Fruit fly (Drosophila melanogaster) whole organism, embryonic: ENCODE results near the gene CG15922.

Source experiments
- Atf3 ChIP-seq: fragments of 200-800 bp; sonication (Bioruptor generic); optimal IDR thresholded peaks from 3 replicates; lab custom pipeline; 2016; ENCODE audit warnings: missing biosample characterization, missing genetic modification characterization
- Blimp-1 ChIP-seq: fragments of 200-800 bp; sonication (Bioruptor generic); optimal IDR thresholded peaks from 3 replicates; lab custom pipeline; 2018; ENCODE audit warnings: missing biosample characterization, missing genetic modification characterization, mild to moderate bottlenecking, moderate library complexity, missing genetic modification reagents
- C15 ChIP-seq: fragments of 200-800 bp; sonication (Bioruptor generic); IDR thresholded peaks from 3 replicates; pipeline ENCODE4 v1.3.6; 2022; ENCODE audit warnings: missing biosample characterization, missing genetic modification characterization
- CG10274 ChIP-seq: fragments of 200-800 bp; sonication (Bioruptor generic); optimal IDR thresholded peaks from 3 replicates; lab custom pipeline; 2017; ENCODE audit warnings: missing biosample characterization, mild to moderate bottlenecking, missing genetic modification characterization
- CG10321 ChIP-seq: fragments of 200-800 bp; sonication (Bioruptor generic); IDR thresholded peaks from 2 replicates; pipeline ENCODE4 v1.3.6; 2022; ENCODE audit warnings: missing biosample characterization, missing genetic modification characterization
- CG10565 ChIP-seq: fragments of 200-800 bp; sonication (Bioruptor generic); optimal IDR thresholded peaks from 3 replicates; lab custom pipeline; 2016; ENCODE audit warnings: missing biosample characterization, mild to moderate bottlenecking, missing genetic modification characterization
- CG14667 ChIP-seq: fragments of 200-800 bp; sonication (Bioruptor generic); IDR thresholded peaks from 2 replicates; pipeline ENCODE4 v1.3.6; 2022; ENCODE audit warnings: missing biosample characterization, missing genetic modification characterization
- CG14965 ChIP-seq: fragments of 200-800 bp; sonication (Bioruptor generic); optimal IDR thresholded peaks from 2 replicates; lab custom pipeline; 2016; ENCODE audit warnings: missing biosample characterization, missing genetic modification characterization, borderline replicate concordance
- CG16779 ChIP-seq: fragments of 200-800 bp; sonication (Bioruptor generic); IDR thresholded peaks from 2 replicates; pipeline ENCODE4 v1.3.6; 2022; ENCODE audit warnings: missing biosample characterization, missing genetic modification characterization
- CG17568 ChIP-seq: fragments of 200-800 bp; sonication (Bioruptor generic); optimal IDR thresholded peaks from 2 replicates; lab custom pipeline; 2018; ENCODE audit warnings: missing biosample characterization, mild to moderate bottlenecking, missing genetic modification characterization, moderate library complexity
- CG3163 ChIP-seq: fragments of 200-800 bp; sonication (Bioruptor generic); optimal IDR thresholded peaks from 3 replicates; lab custom pipeline; 2016; ENCODE audit warnings: missing biosample characterization, missing genetic modification characterization
- CG3847 ChIP-seq: fragments of 200-800 bp; sonication (Bioruptor generic); IDR thresholded peaks from 2 replicates; pipeline ENCODE4 v1.3.6; 2022; ENCODE audit warnings: missing biosample characterization, missing genetic modification characterization
- CG6254 ChIP-seq: fragments of 200-800 bp; sonication (Bioruptor generic); optimal IDR thresholded peaks from 3 replicates; lab custom pipeline; 2017; ENCODE audit warnings: mild to moderate bottlenecking, missing biosample characterization, missing genetic modification reagents, missing genetic modification characterization
- CG6683 ChIP-seq: fragments of 200-800 bp; sonication (Bioruptor generic); optimal IDR thresholded peaks from 2 replicates; lab custom pipeline; 2017; ENCODE audit warnings: missing biosample characterization, mild to moderate bottlenecking, missing genetic modification characterization, missing genetic modification reagents
- CG6791 ChIP-seq: fragments of 200-800 bp; sonication (Bioruptor generic); IDR thresholded peaks from 3 replicates; pipeline ENCODE4 v1.3.6; 2022; ENCODE audit warnings: missing biosample characterization, missing genetic modification characterization; ENCODE audit not compliant: partially characterized antibody
- CG7928 ChIP-seq: fragments of 200-800 bp; sonication (Bioruptor generic); optimal IDR thresholded peaks from 2 replicates; lab custom pipeline; 2017; ENCODE audit warnings: missing biosample characterization, mild to moderate bottlenecking, missing genetic modification characterization
- CG7963 ChIP-seq: fragments of 200-800 bp; sonication (Bioruptor generic); IDR thresholded peaks from 3 replicates; pipeline ENCODE4 v1.3.6; 2022; ENCODE audit warnings: missing biosample characterization, missing genetic modification characterization; ENCODE audit not compliant: partially characterized antibody
- CG8944 ChIP-seq: fragments of 200-800 bp; sonication (Bioruptor generic); optimal IDR thresholded peaks from 3 replicates; lab custom pipeline; 2016; ENCODE audit warnings: missing biosample characterization, missing genetic modification characterization
- D19B ChIP-seq: fragments of 200-800 bp; sonication (Bioruptor generic); optimal IDR thresholded peaks from 2 replicates; lab custom pipeline; 2017; ENCODE audit warnings: missing biosample characterization, mild to moderate bottlenecking, missing genetic modification characterization
- Gsc ChIP-seq: fragments of 200-800 bp; sonication (Bioruptor generic); IDR thresholded peaks from 2 replicates; pipeline ENCODE4 v1.3.6; 2022; ENCODE audit warnings: missing biosample characterization, missing genetic modification characterization
- HLH3B ChIP-seq: fragments of 200-800 bp; sonication (Bioruptor generic); IDR thresholded peaks from 2 replicates; pipeline ENCODE4 v1.3.6; 2022; ENCODE audit warnings: missing biosample characterization, missing genetic modification characterization
- Hsf ChIP-seq: fragments of 200-800 bp; sonication (Bioruptor generic); optimal IDR thresholded peaks from 3 replicates; lab custom pipeline; 2016; ENCODE audit warnings: missing biosample characterization, missing genetic modification characterization
- MBD-R2 ChIP-seq: fragments of 200-800 bp; sonication (Bioruptor generic); IDR thresholded peaks from 2 replicates; pipeline ENCODE4 v1.3.6; 2022; ENCODE audit warnings: missing biosample characterization, missing genetic modification characterization
- Med ChIP-seq: fragments of 200-800 bp; sonication (Bioruptor generic); peaks from one replicate; lab custom pipeline; 2016; ENCODE audit warnings: missing biosample characterization, missing genetic modification characterization, mild to moderate bottlenecking, inconsistent platforms, moderate library complexity
- NFAT ChIP-seq: fragments of 200-800 bp; sonication (Bioruptor generic); IDR thresholded peaks from 2 replicates; pipeline ENCODE4 v1.3.6; 2022; ENCODE audit warnings: missing biosample characterization, missing genetic modification characterization
- Nf-YB ChIP-seq: fragments of 200-800 bp; sonication (Bioruptor generic); optimal IDR thresholded peaks from 3 replicates; lab custom pipeline; 2019; ENCODE audit warnings: missing biosample characterization, mild to moderate bottlenecking, missing genetic modification characterization, moderate library complexity
- PHDP ChIP-seq: fragments of 200-800 bp; sonication (Bioruptor generic); optimal IDR thresholded peaks from 3 replicates; lab custom pipeline; 2018; ENCODE audit warnings: missing biosample characterization, mild to moderate bottlenecking, missing genetic modification characterization, moderate library complexity
- Sin3A ChIP-seq: fragments of >200 bp; optimal IDR thresholded peaks from 2 replicates; lab custom pipeline; 2018
- ac ChIP-seq: fragments of 200-800 bp; sonication (Bioruptor generic); optimal IDR thresholded peaks from 3 replicates; lab custom pipeline; 2017; ENCODE audit warnings: missing biosample characterization, mild to moderate bottlenecking, missing genetic modification characterization
- aop ChIP-seq: fragments of 200-800 bp; sonication (Bioruptor generic); IDR thresholded peaks from 2 replicates; pipeline ENCODE4 v1.3.6; 2022; ENCODE audit warnings: missing biosample characterization, missing genetic modification characterization
- bbx ChIP-seq: fragments of 200-800 bp; sonication (Bioruptor generic); IDR thresholded peaks from 2 replicates; pipeline ENCODE4 v1.3.6; 2022; ENCODE audit warnings: missing biosample characterization, missing genetic modification characterization; ENCODE audit not compliant: partially characterized antibody
- chif ChIP-seq, 2 experiments: fragments of 200-800 bp; sonication (Bioruptor generic); optimal IDR thresholded peaks; 3 replicates each; lab custom pipeline; 2016; ENCODE audit warnings: missing biosample characterization in 2 of 2, missing genetic modification characterization in 2 of 2
- crc ChIP-seq: fragments of 200-800 bp; sonication (Bioruptor generic); optimal IDR thresholded peaks from 2 replicates; lab custom pipeline; 2016; ENCODE audit warnings: missing biosample characterization, missing genetic modification characterization
- dati ChIP-seq: fragments of 200-800 bp; sonication (Bioruptor generic); IDR thresholded peaks from 2 replicates; pipeline ENCODE4 v1.3.6; 2022; ENCODE audit warnings: missing biosample characterization, missing genetic modification characterization
- ems ChIP-seq: fragments of 200-800 bp; sonication (Bioruptor generic); optimal IDR thresholded peaks from 3 replicates; lab custom pipeline; 2016; ENCODE audit warnings: missing biosample characterization, missing genetic modification characterization
- ewg ChIP-seq: fragments of 200-800 bp; sonication (Bioruptor generic); optimal IDR thresholded peaks from 3 replicates; lab custom pipeline; 2017; ENCODE audit warnings: mild to moderate bottlenecking, missing biosample characterization, missing genetic modification reagents, missing genetic modification characterization
- exex ChIP-seq: fragments of 200-800 bp; sonication (Bioruptor generic); optimal IDR thresholded peaks from 4 replicates; lab custom pipeline; 2018; ENCODE audit warnings: missing biosample characterization, mild to moderate bottlenecking, missing genetic modification characterization, moderate library complexity
- eyg ChIP-seq: fragments of 200-800 bp; sonication (Bioruptor generic); optimal IDR thresholded peaks from 3 replicates; lab custom pipeline; 2016; ENCODE audit warnings: missing biosample characterization, missing genetic modification characterization
- gcm2 ChIP-seq: fragments of 200-800 bp; sonication (Bioruptor generic); optimal IDR thresholded peaks from 2 replicates; lab custom pipeline; 2016; ENCODE audit warnings: missing biosample characterization, missing genetic modification characterization
- gsb ChIP-seq: fragments of 200-800 bp; sonication (Bioruptor generic); IDR thresholded peaks from 2 replicates; pipeline ENCODE4 v1.3.6; 2022; ENCODE audit warnings: missing biosample characterization, missing genetic modification characterization
- h ChIP-seq: fragments of >200 bp; optimal IDR thresholded peaks from 2 replicates; lab custom pipeline; 2017
- jigr1 ChIP-seq: fragments of 200-800 bp; sonication (Bioruptor generic); IDR thresholded peaks from 3 replicates; pipeline ENCODE4 v1.3.6; 2022; ENCODE audit warnings: missing biosample characterization, missing genetic modification characterization
- klu ChIP-seq: fragments of 200-800 bp; sonication (Bioruptor generic); IDR thresholded peaks from 2 replicates; pipeline ENCODE4 v1.3.6; 2022; ENCODE audit warnings: missing biosample characterization, missing genetic modification characterization
- maf-S ChIP-seq: fragments of 200-800 bp; sonication (Bioruptor generic); optimal IDR thresholded peaks from 2 replicates; lab custom pipeline; 2016; ENCODE audit warnings: missing biosample characterization, missing genetic modification characterization
- mld ChIP-seq: fragments of 200-800 bp; sonication (Bioruptor generic); IDR thresholded peaks from 3 replicates; pipeline ENCODE4 v1.3.6; 2022; ENCODE audit warnings: missing biosample characterization, missing genetic modification characterization; ENCODE audit not compliant: partially characterized antibody
- pan ChIP-seq, 4 experiments: fragments of >200 bp in 3 of 4; fragments of 200-800 bp in 1 of 4; sonication (Bioruptor generic) in 1 of 4; optimal IDR thresholded peaks in 3 of 4; IDR thresholded peaks in 1 of 4; 2 replicates each; pipeline versions ENCODE4 v1.3.6 to Lab custom; 2017 to 2022; ENCODE audit warnings: missing biosample characterization in 2 of 4, missing genetic modification characterization in 2 of 4, mixed read lengths in 1 of 4
- scrt ChIP-seq: fragments of 200-800 bp; sonication (Bioruptor generic); optimal IDR thresholded peaks from 2 replicates; lab custom pipeline; 2018; ENCODE audit warnings: missing biosample characterization, mild to moderate bottlenecking, missing genetic modification characterization, moderate library complexity
- shn ChIP-seq: fragments of 200-800 bp; sonication (Bioruptor generic); optimal IDR thresholded peaks from 3 replicates; lab custom pipeline; 2016; ENCODE audit warnings: missing biosample characterization, missing genetic modification characterization
- sisA ChIP-seq: fragments of 200-800 bp; sonication (Bioruptor generic); IDR thresholded peaks from 2 replicates; pipeline ENCODE4 v1.3.6; 2022; ENCODE audit warnings: missing biosample characterization, missing genetic modification characterization
- usp ChIP-seq: fragments of >200 bp; optimal IDR thresholded peaks from 2 replicates; lab custom pipeline; 2017; ENCODE audit warnings: missing biosample characterization, missing genetic modification characterization
- wdn ChIP-seq: fragments of 200-800 bp; sonication (Bioruptor generic); IDR thresholded peaks from 2 replicates; pipeline ENCODE4 v1.3.6; 2022; ENCODE audit warnings: missing biosample characterization, missing genetic modification characterization
- z ChIP-seq: fragments of 200-800 bp; sonication (Bioruptor generic); IDR thresholded peaks from 3 replicates; pipeline ENCODE4 v1.3.6; 2022; ENCODE audit warnings: missing biosample characterization, missing genetic modification characterization

CG15922 gene

dm6 chr3R:20555023-20555422 lies 5.1 kb downstream of the CG15922 start (continued):
- TF ChIP-seq Blimp-1 (GFP tag; lab: Kevin White, UChicago): peak; percentile 43
- TF ChIP-seq jigr1 (GFP tag; lab: Robert Waterston, UW): no peak
- no peak for TF ChIP-seq CG14965 (GFP tag; lab: Kevin White, UChicago)
- TF ChIP-seq wdn (GFP tag; lab: Robert Waterston, UW): no peak
- TF ChIP-seq CG6791 (GFP tag; lab: Robert Waterston, UW): no peak
- no peak for TF ChIP-seq CG10565 (GFP tag; lab: Kevin White, UChicago)
- no peak for TF ChIP-seq crc (GFP tag; lab: Kevin White, UChicago)
- no peak for TF ChIP-seq CG3847 (GFP tag; lab: Robert Waterston, UW)
- TF ChIP-seq Atf3 (GFP tag; lab: Kevin White, UChicago): no peak
- TF ChIP-seq aop: no peak
- TF ChIP-seq eyg (GFP tag; lab: Kevin White, UChicago): no peak
- peak; percentile 73 for TF ChIP-seq D19B (GFP tag; lab: Kevin White, UChicago)
- TF ChIP-seq Gsc: no peak
- TF ChIP-seq CG6254 (GFP tag; lab: Kevin White, UChicago): no peak
- no peak for TF ChIP-seq CG10321 (GFP tag; lab: Robert Waterston, UW)
- no peak for TF ChIP-seq h (lab: Kevin White, UChicago)
- no peak for TF ChIP-seq Nf-YB
- no peak for TF ChIP-seq shn (GFP tag; lab: Kevin White, UChicago)
- TF ChIP-seq Med: peak; percentile 89
- no peak for TF ChIP-seq CG16779
- TF ChIP-seq ems (GFP tag; lab: Kevin White, UChicago): peak; percentile 57
- peak; percentile 85 for TF ChIP-seq exex (tag; lab: Kevin White, UChicago)
- TF ChIP-seq NFAT (GFP tag; lab: Robert Waterston, UW): peak; percentile 46; the same call in 1 of the 2 replicates
- no peak for TF ChIP-seq Sin3A (lab: Kevin White, UChicago)
- no peak for TF ChIP-seq CG8944 (GFP tag; lab: Kevin White, UChicago)
- TF ChIP-seq dati (GFP tag; lab: Robert Waterston, UW): no peak
- no peak for TF ChIP-seq CG7963 (GFP tag; lab: Robert Waterston, UW)
- no peak for TF ChIP-seq maf-S (GFP tag; lab: Kevin White, UChicago)
- TF ChIP-seq bbx: 0 out of 2 replicates have a peak, but pooled peaks have one; percentile 11
- TF ChIP-seq ewg (GFP tag; lab: Kevin White, UChicago): no peak
- no peak for TF ChIP-seq z
- peak; percentile 70 for TF ChIP-seq scrt (GFP tag; lab: Kevin White, UChicago)
- TF ChIP-seq pan (optimal IDR thresholded peaks at IDR 0.05; lab: Kevin White, UChicago): no peak
- TF ChIP-seq pan (GFP tag; optimal IDR thresholded peaks at IDR 0.05 in 1 of 2, IDR thresholded peaks at IDR 0.05 in 1 of 2): peak in 1 of 2 experiments; percentile 76
- 0 out of 3 replicates have a peak, but pooled peaks have one; percentile 24 for TF ChIP-seq C15 (GFP tag; lab: Robert Waterston, UW)
- TF ChIP-seq CG3163 (GFP tag; lab: Kevin White, UChicago): no peak
- 0 out of 2 replicates have a peak, but pooled peaks have one; percentile 21 for TF ChIP-seq gsb (GFP tag; lab: Robert Waterston, UW)
- no peak for TF ChIP-seq gcm2 (GFP tag; lab: Kevin White, UChicago)
- TF ChIP-seq sisA (GFP tag; lab: Robert Waterston, UW): peak; percentile 51
- no peak for TF ChIP-seq mld (GFP tag; lab: Robert Waterston, UW)
- TF ChIP-seq CG14667 (GFP tag; lab: Robert Waterston, UW): no peak; the same call in 1 of the 2 replicates
- TF ChIP-seq CG7928: no peak
- TF ChIP-seq CG10274 (GFP tag; lab: Kevin White, UChicago): peak; percentile 25
- TF ChIP-seq PHDP (tag; lab: Kevin White, UChicago): peak; percentile 2
- peak; percentile 50 for TF ChIP-seq HLH3B (GFP tag; lab: Robert Waterston, UW)
- TF ChIP-seq Hsf (GFP tag; lab: Kevin White, UChicago): no peak
- no peak for TF ChIP-seq CG6683 (GFP tag; lab: Kevin White, UChicago)
- TF ChIP-seq MBD-R2 (GFP tag; lab: Robert Waterston, UW): peak; percentile 37; the same call in 1 of the 2 replicates
- no peak for TF ChIP-seq CG17568 (GFP tag; lab: Kevin White, UChicago)
- TF ChIP-seq klu (GFP tag; lab: Robert Waterston, UW): peak; percentile 34; the same call in 1 of the 2 replicates
- no peak for TF ChIP-seq ac (GFP tag; lab: Kevin White, UChicago)
- TF ChIP-seq usp (GFP tag; lab: Kevin White, UChicago): no peak
- TF ChIP-seq chif (GFP tag; optimal IDR thresholded peaks at IDR 0.05; lab: Kevin White, UChicago): no peak
